Worm (Caenorhabditis elegans) whole organism, early embryonic: Measurements from ENCODE around the gene clec-3.

Source experiments
- B0310.2 ChIP-seq: sonication (generic microtip); optimal IDR thresholded peaks from 2 replicates; lab custom pipeline; 2016; ENCODE audit warnings: mild to moderate bottlenecking, missing genetic modification characterization, missing compliant biosample characterization
- F13C5.2 ChIP-seq: sonication (generic microtip); optimal IDR thresholded peaks from 2 replicates; lab custom pipeline; 2017; ENCODE audit warnings: mild to moderate bottlenecking, missing genetic modification characterization, inconsistent platforms, missing compliant biosample characterization
- ama-1 ChIP-seq: fragments of 150-350 bp; optimal IDR thresholded peaks from 2 replicates; lab custom pipeline; 2014
- ceh-36 ChIP-seq: sonication (generic microtip); optimal IDR thresholded peaks from 2 replicates; lab custom pipeline; 2016; ENCODE audit warnings: missing genetic modification characterization, inconsistent platforms, missing compliant biosample characterization
- ets-7 ChIP-seq: sonication (generic microtip); optimal IDR thresholded peaks from 2 replicates; lab custom pipeline; 2016; ENCODE audit warnings: missing genotype, missing genetic modification characterization, missing compliant biosample characterization
- flt-1 ChIP-seq: fragments of 200-800 bp; sonication (Bioruptor generic); IDR thresholded peaks from 2 replicates; pipeline ENCODE4 v1.3.6; 2022; ENCODE audit warnings: missing genetic modification characterization, missing compliant biosample characterization
- hmg-4 ChIP-seq: fragments of 200-800 bp; sonication (Bioruptor generic); optimal IDR thresholded peaks from 2 replicates; lab custom pipeline; 2018; ENCODE audit warnings: mild to moderate bottlenecking, missing genetic modification characterization, missing compliant biosample characterization
- tbx-11 ChIP-seq: fragments of 200-800 bp; sonication (Bioruptor generic); IDR thresholded peaks from 2 replicates; pipeline ENCODE4 v1.3.6; 2022; ENCODE audit warnings: missing genetic modification characterization, missing compliant biosample characterization
- tra-4 ChIP-seq: sonication (generic microtip); optimal IDR thresholded peaks from 2 replicates; lab custom pipeline; 2017; ENCODE audit warnings: missing genetic modification characterization, missing compliant biosample characterization

DNA sequence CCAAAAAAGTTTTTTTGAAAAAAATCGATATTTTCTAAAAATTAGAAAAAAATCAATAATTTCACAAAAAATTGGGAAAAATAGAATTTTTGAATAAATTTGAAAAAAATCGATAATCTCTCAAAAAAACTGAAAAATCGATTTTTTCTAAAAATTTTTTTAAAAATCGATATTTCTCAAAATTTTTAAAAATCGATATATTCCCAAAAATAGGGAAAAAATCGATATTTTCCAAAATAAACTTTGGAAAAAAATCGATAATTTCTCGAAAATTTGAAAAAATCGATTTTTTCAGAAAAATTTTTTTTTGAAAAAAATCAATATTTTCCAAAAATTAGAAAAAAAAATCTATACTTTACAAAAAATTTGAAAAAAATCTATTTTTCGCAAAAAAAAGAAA lies 44.9 kb upstream of the clec-3 start:
- no peak for TF ChIP-seq ama-1 (lab: Kevin White, UChicago)
- TF ChIP-seq tbx-11 = no peak
- no peak for TF ChIP-seq flt-1
- TF ChIP-seq tra-4 (tag; lab: Kevin White, UChicago) = no peak
- no peak for TF ChIP-seq ets-7 (tag; lab: Kevin White, UChicago)
- no peak for TF ChIP-seq hmg-4 (GFP tag; lab: Kevin White, UChicago)
- no peak for TF ChIP-seq B0310.2 (tag; lab: Kevin White, UChicago)
- no peak for TF ChIP-seq ceh-36 (tag; lab: Kevin White, UChicago)
- no peak for TF ChIP-seq F13C5.2 (tag; lab: Kevin White, UChicago)
